Fruit fly (Drosophila melanogaster) whole organism, embryonic: Measurements from ENCODE around the gene Pat1.

ENCODE experiments used
- CG10267 ChIP-seq: fragments of 200-800 bp; sonication (Bioruptor generic); optimal IDR thresholded peaks from 2 replicates; lab custom pipeline; 2018; ENCODE audit warnings: missing biosample characterization, mild to moderate bottlenecking, missing genetic modification characterization, moderate library complexity
- CG10979 ChIP-seq: fragments of 200-800 bp; sonication (Bioruptor generic); optimal IDR thresholded peaks from 2 replicates; lab custom pipeline; 2018; ENCODE audit warnings: missing biosample characterization, mild to moderate bottlenecking, missing genetic modification characterization, moderate library complexity
- CG11085 ChIP-seq: fragments of 200-800 bp; sonication (Bioruptor generic); IDR thresholded peaks from 2 replicates; pipeline ENCODE4 v1.3.6; 2022; ENCODE audit warnings: missing biosample characterization, missing genetic modification characterization
- CG11093 ChIP-seq: fragments of 200-800 bp; sonication (Bioruptor generic); IDR thresholded peaks from 3 replicates; pipeline ENCODE4 v1.3.6; 2022; ENCODE audit warnings: missing biosample characterization, missing genetic modification characterization
- CG12236 ChIP-seq: fragments of 200-800 bp; sonication (Bioruptor generic); optimal IDR thresholded peaks from 2 replicates; lab custom pipeline; 2016; ENCODE audit warnings: missing biosample characterization, missing genetic modification characterization
- CG1233 ChIP-seq: fragments of 200-800 bp; sonication (Bioruptor generic); optimal IDR thresholded peaks from 4 replicates; lab custom pipeline; 2018; ENCODE audit warnings: missing biosample characterization, mild to moderate bottlenecking, missing genetic modification characterization
- CG12391 ChIP-seq: fragments of 200-800 bp; sonication (Bioruptor generic); optimal IDR thresholded peaks from 3 replicates; lab custom pipeline; 2018; ENCODE audit warnings: missing biosample characterization, mild to moderate bottlenecking, missing genetic modification characterization, moderate library complexity
- CG13894 ChIP-seq: fragments of 200-800 bp; sonication (Bioruptor generic); optimal IDR thresholded peaks from 3 replicates; lab custom pipeline; 2018; ENCODE audit warnings: missing biosample characterization, mild to moderate bottlenecking, missing genetic modification characterization, moderate library complexity
- CG17359 ChIP-seq: fragments of 200-800 bp; sonication (Bioruptor generic); optimal IDR thresholded peaks from 3 replicates; lab custom pipeline; 2018; ENCODE audit warnings: missing biosample characterization, mild to moderate bottlenecking, missing genetic modification characterization, moderate library complexity
- CG17361 ChIP-seq: fragments of 200-800 bp; sonication (Bioruptor generic); IDR thresholded peaks from 3 replicates; pipeline ENCODE4 v1.3.6; 2022; ENCODE audit warnings: missing biosample characterization, missing genetic modification characterization
- CG17385 ChIP-seq: fragments of 200-800 bp; sonication (Bioruptor generic); optimal IDR thresholded peaks from 3 replicates; lab custom pipeline; 2018; ENCODE audit warnings: missing biosample characterization, mild to moderate bottlenecking, missing genetic modification characterization
- CG17829 ChIP-seq: fragments of 200-800 bp; optimal IDR thresholded peaks from 2 replicates; lab custom pipeline; 2019; ENCODE audit warnings: missing biosample characterization, mild to moderate bottlenecking, missing genetic modification characterization, moderate library complexity
- CG18262 ChIP-seq: fragments of 200-800 bp; optimal IDR thresholded peaks from 3 replicates; lab custom pipeline; 2019; ENCODE audit warnings: missing biosample characterization, mild to moderate bottlenecking, missing genetic modification characterization, moderate library complexity
- CG33557 ChIP-seq: fragments of 200-800 bp; sonication (Bioruptor generic); optimal IDR thresholded peaks from 2 replicates; lab custom pipeline; 2019; ENCODE audit warnings: missing biosample characterization, mild to moderate bottlenecking, missing genetic modification characterization, moderate library complexity
- CG6689 ChIP-seq: fragments of 200-800 bp; sonication (Bioruptor generic); IDR thresholded peaks from 2 replicates; pipeline ENCODE4 v1.3.6; 2022; ENCODE audit warnings: missing biosample characterization, missing genetic modification characterization
- CG8359 ChIP-seq: fragments of 200-800 bp; sonication (Bioruptor generic); optimal IDR thresholded peaks from 2 replicates; lab custom pipeline; 2017; ENCODE audit warnings: missing biosample characterization, mild to moderate bottlenecking, missing genetic modification characterization, borderline replicate concordance
- CoRest ChIP-seq: fragments of 200-800 bp; sonication (Bioruptor generic); optimal IDR thresholded peaks from 3 replicates; lab custom pipeline; 2018; ENCODE audit warnings: missing biosample characterization, mild to moderate bottlenecking, missing genetic modification characterization, moderate library complexity
- Max ChIP-seq: fragments of 200-800 bp; sonication (Bioruptor generic); optimal IDR thresholded peaks from 2 replicates; lab custom pipeline; 2016; ENCODE audit warnings: missing biosample characterization, mild to moderate bottlenecking, missing genetic modification characterization
- Oli ChIP-seq: fragments of 200-800 bp; sonication (Bioruptor generic); optimal IDR thresholded peaks from 2 replicates; lab custom pipeline; 2018; ENCODE audit warnings: missing biosample characterization, mild to moderate bottlenecking, missing genetic modification characterization, moderate library complexity
- Opbp ChIP-seq: fragments of 200-800 bp; sonication (Bioruptor generic); IDR thresholded peaks from 3 replicates; pipeline ENCODE4 v1.3.6; 2022; ENCODE audit warnings: missing biosample characterization, missing genetic modification characterization; ENCODE audit not compliant: partially characterized antibody
- PHDP ChIP-seq: fragments of 200-800 bp; sonication (Bioruptor generic); optimal IDR thresholded peaks from 3 replicates; lab custom pipeline; 2018; ENCODE audit warnings: missing biosample characterization, mild to moderate bottlenecking, missing genetic modification characterization, moderate library complexity
- Pdp1 ChIP-seq, 2 experiments: fragments of 200-800 bp; sonication (Bioruptor generic); optimal IDR thresholded peaks; 3 replicates each; lab custom pipeline; 2016; ENCODE audit warnings: missing biosample characterization in 2 of 2, missing genetic modification characterization in 2 of 2, mild to moderate bottlenecking in 1 of 2, moderate library complexity in 1 of 2
- Ptx1 ChIP-seq: fragments of 200-800 bp; sonication (Bioruptor generic); IDR thresholded peaks from 2 replicates; pipeline ENCODE4 v1.3.6; 2022; ENCODE audit warnings: missing biosample characterization, missing genetic modification characterization
- Sox100B ChIP-seq: fragments of 200-800 bp; sonication (Bioruptor generic); optimal IDR thresholded peaks from 3 replicates; lab custom pipeline; 2018; ENCODE audit warnings: missing biosample characterization, mild to moderate bottlenecking, missing genetic modification characterization
- TFAM ChIP-seq: fragments of 200-800 bp; sonication (Bioruptor generic); optimal IDR thresholded peaks from 2 replicates; lab custom pipeline; 2017; ENCODE audit warnings: missing biosample characterization, missing genetic modification characterization, inconsistent platforms
- Xrp1 ChIP-seq: fragments of 200-800 bp; sonication (Bioruptor generic); IDR thresholded peaks from 2 replicates; pipeline ENCODE4 v1.3.6; 2022; ENCODE audit warnings: missing biosample characterization, missing genetic modification characterization
- ara ChIP-seq: fragments of 200-800 bp; sonication (Bioruptor generic); IDR thresholded peaks from 2 replicates; pipeline ENCODE4 v1.3.6; 2022; ENCODE audit warnings: missing biosample characterization, missing genetic modification characterization
- br ChIP-seq: fragments of >200 bp; optimal IDR thresholded peaks from 2 replicates; lab custom pipeline; 2017
- btn ChIP-seq: fragments of 200-800 bp; sonication (Bioruptor generic); optimal IDR thresholded peaks from 2 replicates; lab custom pipeline; 2016; ENCODE audit warnings: missing biosample characterization, missing genetic modification characterization
- corto ChIP-seq: fragments of 200-800 bp; sonication (Bioruptor generic); optimal IDR thresholded peaks from 2 replicates; lab custom pipeline; 2016; ENCODE audit warnings: missing biosample characterization, mild to moderate bottlenecking, missing genetic modification characterization, moderate library complexity
- dmrt99B ChIP-seq: fragments of 200-800 bp; sonication (Bioruptor generic); optimal IDR thresholded peaks from 2 replicates; lab custom pipeline; 2018; ENCODE audit warnings: missing biosample characterization, mild to moderate bottlenecking, missing genetic modification characterization, moderate library complexity
- esg ChIP-seq: fragments of 200-800 bp; sonication (Bioruptor generic); conservative IDR thresholded peaks from 2 replicates; pipeline ENCODE4 v1.3.6; 2022; ENCODE audit warnings: missing biosample characterization, missing genetic modification characterization
- gem ChIP-seq: fragments of 200-800 bp; sonication (Bioruptor generic); optimal IDR thresholded peaks from 2 replicates; lab custom pipeline; 2019; ENCODE audit warnings: missing biosample characterization, mild to moderate bottlenecking, missing genetic modification characterization, moderate library complexity
- grn ChIP-seq: fragments of 200-800 bp; sonication (Bioruptor generic); optimal IDR thresholded peaks from 3 replicates; lab custom pipeline; 2017; ENCODE audit warnings: missing biosample characterization, missing genetic modification characterization
- her ChIP-seq: fragments of 200-800 bp; sonication (Bioruptor generic); optimal IDR thresholded peaks from 2 replicates; lab custom pipeline; 2016; ENCODE audit warnings: missing biosample characterization, missing genetic modification characterization
- mam ChIP-seq: fragments of 200-800 bp; sonication (Bioruptor generic); optimal IDR thresholded peaks from 3 replicates; lab custom pipeline; 2016; ENCODE audit warnings: missing biosample characterization, missing genetic modification characterization
- nerfin-2 ChIP-seq: fragments of 200-800 bp; sonication (Bioruptor generic); IDR thresholded peaks from 2 replicates; pipeline ENCODE4 v1.3.6; 2022; ENCODE audit warnings: missing biosample characterization, missing genetic modification characterization; ENCODE audit not compliant: partially characterized antibody
- peb ChIP-seq: fragments of 200-800 bp; sonication (Bioruptor generic); IDR thresholded peaks from 2 replicates; pipeline ENCODE4 v1.3.6; 2022; ENCODE audit warnings: missing biosample characterization, missing genetic modification characterization
- prd ChIP-seq, 3 experiments: fragments of >200 bp in 2 of 3; fragments of 200-800 bp in 1 of 3; sonication (Bioruptor generic) in 1 of 3; optimal IDR thresholded peaks in 2 of 3; IDR thresholded peaks in 1 of 3; 2 replicates in 2 of 3; 3 replicates in 1 of 3; pipeline versions ENCODE4 v1.3.6 to Lab custom; 2017 to 2022; ENCODE audit warnings: missing biosample characterization in 1 of 3, missing genetic modification characterization in 1 of 3
- rib ChIP-seq: fragments of 200-800 bp; sonication (Bioruptor generic); IDR thresholded peaks from 2 replicates; pipeline ENCODE4 v1.3.6; 2022; ENCODE audit warnings: missing biosample characterization, missing genetic modification characterization
- sima ChIP-seq: fragments of 200-800 bp; sonication (Bioruptor generic); optimal IDR thresholded peaks from 2 replicates; lab custom pipeline; 2016; ENCODE audit warnings: missing biosample characterization, missing genetic modification characterization
- slbo ChIP-seq: fragments of 200-800 bp; sonication (Bioruptor generic); IDR thresholded peaks from 2 replicates; pipeline ENCODE4 v1.3.6; 2022; ENCODE audit warnings: missing biosample characterization, missing genetic modification characterization
- sob ChIP-seq: fragments of 200-800 bp; sonication (Bioruptor generic); IDR thresholded peaks from 2 replicates; pipeline ENCODE4 v1.3.6; 2022; ENCODE audit warnings: missing biosample characterization, missing genetic modification characterization
- sug ChIP-seq: fragments of 200-800 bp; optimal IDR thresholded peaks from 2 replicates; lab custom pipeline; 2019; ENCODE audit warnings: missing biosample characterization, mild to moderate bottlenecking, missing genetic modification characterization, moderate library complexity
- unpg ChIP-seq: fragments of 200-800 bp; sonication (Bioruptor generic); optimal IDR thresholded peaks from 3 replicates; lab custom pipeline; 2018; ENCODE audit warnings: missing biosample characterization, mild to moderate bottlenecking, missing genetic modification characterization, moderate library complexity
- vvl ChIP-seq: fragments of 200-800 bp; sonication (Bioruptor generic); IDR thresholded peaks from 2 replicates; pipeline ENCODE4 v1.3.6; 2022; ENCODE audit warnings: missing biosample characterization, missing genetic modification characterization
- wdn ChIP-seq: fragments of 200-800 bp; sonication (Bioruptor generic); IDR thresholded peaks from 2 replicates; pipeline ENCODE4 v1.3.6; 2022; ENCODE audit warnings: missing biosample characterization, missing genetic modification characterization
- zfh1 ChIP-seq: fragments of 200-800 bp; sonication (Bioruptor generic); IDR thresholded peaks from 3 replicates; pipeline ENCODE4 v1.3.6; 2022; ENCODE audit warnings: missing biosample characterization, missing genetic modification characterization

Gene Pat1

DNA sequence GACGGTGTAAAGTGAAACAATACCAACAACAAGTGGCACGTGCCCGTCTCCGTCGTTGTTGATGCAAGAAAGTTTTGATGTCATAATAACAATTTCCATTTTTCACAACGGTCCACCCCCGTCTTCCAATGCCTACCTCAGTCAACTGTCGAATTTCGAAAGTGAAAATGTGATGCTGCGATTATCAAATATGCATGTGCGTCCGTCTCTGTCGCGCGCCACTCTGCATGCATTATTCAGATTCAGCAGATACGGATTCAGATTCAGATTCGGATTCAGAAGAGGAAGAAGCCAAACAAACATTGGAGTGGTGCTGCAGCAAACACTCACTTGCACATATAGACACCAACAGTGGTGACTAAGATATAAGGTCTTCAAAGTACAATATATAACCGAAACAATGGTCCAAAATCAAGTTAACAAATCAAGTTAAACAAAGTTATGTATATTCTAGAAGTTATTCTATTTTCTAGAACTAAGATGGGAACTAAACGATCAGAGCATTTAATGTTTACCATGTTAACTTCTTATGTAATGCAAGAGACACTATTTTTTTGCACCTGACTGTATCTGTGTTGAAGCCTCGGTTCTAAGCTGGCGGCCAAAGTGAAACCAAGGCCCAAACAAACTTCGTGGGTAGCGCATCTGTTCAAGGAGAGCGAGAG, 52.1 kb downstream of the Pat1 start (continued):
- TF ChIP-seq CG18262 (tag; lab: Kevin White, UChicago) (peak; percentile 59), Xrp1 (GFP tag; lab: Robert Waterston, UW) (peak; percentile 68), PHDP (peak; percentile 2), unpg (peak; percentile 53), Oli (tag; lab: Kevin White, UChicago) (peak; percentile 54), her (GFP tag; lab: Kevin White, UChicago) (no peak), CG10979 (tag; lab: Kevin White, UChicago) (peak; percentile 67), rib (no peak), Sox100B (GFP tag; lab: Kevin White, UChicago) (peak; percentile 20), sima (GFP tag; lab: Kevin White, UChicago) (no peak), CG17361 (GFP tag; lab: Robert Waterston, UW) (peak; percentile 37; the same call in 1 of the 3 replicates), CG10267 (peak; percentile 40), CG17359 (tag; lab: Kevin White, UChicago) (peak; percentile 6), CG8359 (GFP tag; lab: Kevin White, UChicago) (peak; percentile 4), corto (GFP tag; lab: Kevin White, UChicago) (no peak), esg (GFP tag; lab: Robert Waterston, UW) (0 out of 2 replicates have a peak, but pooled peaks have one; percentile 7), slbo (GFP tag; lab: Robert Waterston, UW) (no peak), CG17829 (peak; percentile 44), vvl (GFP tag; lab: Robert Waterston, UW) (peak; percentile 68; the same call in 1 of the 2 replicates), nerfin-2 (GFP tag; lab: Robert Waterston, UW) (no peak), grn (peak; percentile 40), Opbp (no peak), Max (GFP tag; lab: Kevin White, UChicago) (no peak), Ptx1 (GFP tag; lab: Robert Waterston, UW) (0 out of 2 replicates have a peak, but pooled peaks have one; percentile 7), CG11093 (GFP tag; lab: Robert Waterston, UW) (0 out of 3 replicates have a peak, but pooled peaks have one; percentile 32), br (lab: Kevin White, UChicago) (no peak), CG11085 (GFP tag; lab: Robert Waterston, UW) (no peak), wdn (GFP tag; lab: Robert Waterston, UW) (no peak), prd (optimal IDR thresholded peaks at IDR 0.05; lab: Kevin White, UChicago) (no peak), prd (GFP tag; IDR thresholded peaks at IDR 0.05; lab: Robert Waterston, UW) (peak; percentile 28; the same call in 1 of the 3 replicates), Pdp1 (GFP tag; optimal IDR thresholded peaks at IDR 0.05; lab: Kevin White, UChicago) (peak in 1 of 2 experiments; percentile 52), CG17385 (GFP tag; lab: Kevin White, UChicago) (peak; percentile 38), mam (GFP tag; lab: Kevin White, UChicago) (no peak), CoRest (tag; lab: Kevin White, UChicago) (peak; percentile 15), TFAM (GFP tag; lab: Kevin White, UChicago) (no peak), sob (GFP tag; lab: Robert Waterston, UW) (peak; percentile 18; the same call in 1 of the 2 replicates), zfh1 (GFP tag; lab: Robert Waterston, UW) (0 out of 3 replicates have a peak, but pooled peaks have one; percentile 36), gem (tag; lab: Kevin White, UChicago) (peak; percentile 63), CG12236 (GFP tag; lab: Kevin White, UChicago) (peak; percentile 5), dmrt99B (tag; lab: Kevin White, UChicago) (peak; percentile 38), CG13894 (tag; lab: Kevin White, UChicago) (no peak), CG33557 (peak; percentile 28), CG12391 (peak; percentile 30), btn (peak; percentile 1), CG1233 (peak; percentile 35), ara (GFP tag; lab: Robert Waterston, UW) (peak; percentile 56; the same call in 1 of the 2 replicates), CG6689 (GFP tag; lab: Robert Waterston, UW) (peak; percentile 38; the same call in 1 of the 2 replicates), sug (tag; lab: Kevin White, UChicago) (no peak), peb (GFP tag; lab: Robert Waterston, UW) (no peak; the same call in 1 of the 2 replicates)
